Fruit fly (Drosophila melanogaster) whole organism, embryonic: ENCODE measurements around the gene senju.

ENCODE experiments used
- Atf3 ChIP-seq: fragments of 200-800 bp; sonication (Bioruptor generic); optimal IDR thresholded peaks from 3 replicates; lab custom pipeline; 2016; ENCODE audit warnings: missing biosample characterization, missing genetic modification characterization
- BEAF-32 ChIP-seq: fragments of 200-800 bp; sonication (Bioruptor generic); optimal IDR thresholded peaks from 3 replicates; lab custom pipeline; 2017; ENCODE audit warnings: missing biosample characterization, missing genetic modification characterization, mild to moderate bottlenecking, moderate library complexity, missing genetic modification reagents
- CG10366 ChIP-seq: fragments of 200-800 bp; sonication (Bioruptor generic); IDR thresholded peaks from 2 replicates; pipeline ENCODE4 v1.3.6; 2022; ENCODE audit warnings: missing biosample characterization, missing genetic modification characterization
- CG11696 ChIP-seq: fragments of 200-800 bp; sonication (Bioruptor generic); IDR thresholded peaks from 2 replicates; pipeline ENCODE4 v1.3.6; 2022; ENCODE audit warnings: missing biosample characterization, missing genetic modification characterization
- CG12299 ChIP-seq: fragments of 200-800 bp; sonication (Bioruptor generic); optimal IDR thresholded peaks from 2 replicates; lab custom pipeline; 2018; ENCODE audit warnings: missing biosample characterization, mild to moderate bottlenecking, missing genetic modification characterization
- CG13123 ChIP-seq: fragments of 200-800 bp; sonication (Bioruptor generic); optimal IDR thresholded peaks from 2 replicates; lab custom pipeline; 2016; ENCODE audit warnings: missing biosample characterization, missing genetic modification characterization
- CG13296 ChIP-seq: fragments of 200-800 bp; sonication (Bioruptor generic); optimal IDR thresholded peaks from 3 replicates; lab custom pipeline; 2018; ENCODE audit warnings: missing biosample characterization, mild to moderate bottlenecking, missing genetic modification characterization
- CG15269 ChIP-seq: fragments of 200-800 bp; sonication (Bioruptor generic); optimal IDR thresholded peaks from 2 replicates; lab custom pipeline; 2018; ENCODE audit warnings: missing biosample characterization, mild to moderate bottlenecking, missing genetic modification characterization, moderate library complexity
- CG16779 ChIP-seq: fragments of 200-800 bp; sonication (Bioruptor generic); IDR thresholded peaks from 2 replicates; pipeline ENCODE4 v1.3.6; 2022; ENCODE audit warnings: missing biosample characterization, missing genetic modification characterization
- CG17912 ChIP-seq: fragments of 200-800 bp; sonication (Bioruptor generic); optimal IDR thresholded peaks from 2 replicates; lab custom pipeline; 2018; ENCODE audit warnings: missing biosample characterization, mild to moderate bottlenecking, missing genetic modification characterization
- CG2889 ChIP-seq: fragments of 200-800 bp; sonication (Bioruptor generic); IDR thresholded peaks from 3 replicates; pipeline ENCODE4 v1.3.6; 2022; ENCODE audit warnings: missing biosample characterization, missing genetic modification characterization
- CG30020 ChIP-seq: fragments of 200-800 bp; optimal IDR thresholded peaks from 2 replicates; lab custom pipeline; 2019; ENCODE audit warnings: missing biosample characterization, mild to moderate bottlenecking, missing genetic modification characterization, moderate library complexity
- CG31441 ChIP-seq: fragments of 200-800 bp; sonication (Bioruptor generic); IDR thresholded peaks from 2 replicates; pipeline ENCODE4 v1.3.6; 2022; ENCODE audit warnings: missing biosample characterization, missing genetic modification characterization
- CG3163 ChIP-seq: fragments of 200-800 bp; sonication (Bioruptor generic); optimal IDR thresholded peaks from 3 replicates; lab custom pipeline; 2016; ENCODE audit warnings: missing biosample characterization, missing genetic modification characterization
- CG3726 ChIP-seq: fragments of 200-800 bp; sonication (Bioruptor generic); IDR thresholded peaks from 3 replicates; pipeline ENCODE4, ENCODE4 v1.3.6; 2022; ENCODE audit warnings: missing biosample characterization, missing genetic modification characterization
- CG43689 ChIP-seq: fragments of 200-800 bp; sonication (Bioruptor generic); IDR thresholded peaks from 2 replicates; pipeline ENCODE4 v1.3.6; 2022; ENCODE audit warnings: missing biosample characterization, missing genetic modification characterization
- CG4617 ChIP-seq: fragments of 200-800 bp; sonication (Bioruptor generic); optimal IDR thresholded peaks from 3 replicates; lab custom pipeline; 2016; ENCODE audit warnings: missing biosample characterization, missing genetic modification characterization, borderline replicate concordance
- CG6175 ChIP-seq: fragments of 200-800 bp; sonication (Bioruptor generic); IDR thresholded peaks from 3 replicates; pipeline ENCODE4 v1.3.6; 2022; ENCODE audit warnings: missing biosample characterization, missing genetic modification characterization
- CG6683 ChIP-seq: fragments of 200-800 bp; sonication (Bioruptor generic); optimal IDR thresholded peaks from 2 replicates; lab custom pipeline; 2017; ENCODE audit warnings: missing biosample characterization, mild to moderate bottlenecking, missing genetic modification characterization, missing genetic modification reagents
- CG7745 ChIP-seq: fragments of 200-800 bp; sonication (Bioruptor generic); optimal IDR thresholded peaks from 2 replicates; lab custom pipeline; 2018; ENCODE audit warnings: missing biosample characterization, mild to moderate bottlenecking, missing genetic modification characterization, moderate library complexity
- CG7987 ChIP-seq: fragments of 200-800 bp; sonication (Bioruptor generic); optimal IDR thresholded peaks from 2 replicates; lab custom pipeline; 2018; ENCODE audit warnings: missing biosample characterization, mild to moderate bottlenecking, missing genetic modification characterization, moderate library complexity
- CG8388 ChIP-seq: fragments of 200-800 bp; sonication (Bioruptor generic); optimal IDR thresholded peaks from 2 replicates; lab custom pipeline; 2019; ENCODE audit warnings: missing biosample characterization, mild to moderate bottlenecking, missing genetic modification characterization, moderate library complexity
- Chrac-16 ChIP-seq: fragments of 200-800 bp; sonication (Bioruptor generic); optimal IDR thresholded peaks from 3 replicates; lab custom pipeline; 2016; ENCODE audit warnings: missing biosample characterization, missing genetic modification characterization
- D ChIP-seq, 2 experiments: fragments of 200-800 bp in 1 of 2; fragments of >200 bp in 1 of 2; sonication (Bioruptor generic) in 1 of 2; optimal IDR thresholded peaks; 2 replicates in 1 of 2; 3 replicates in 1 of 2; lab custom pipeline; 2017; ENCODE audit warnings: mild to moderate bottlenecking in 1 of 2, missing biosample characterization in 1 of 2, missing genetic modification characterization in 1 of 2, missing genetic modification reagents in 1 of 2
- Dek ChIP-seq: fragments of 200-800 bp; sonication (Bioruptor generic); optimal IDR thresholded peaks from 3 replicates; lab custom pipeline; 2019; ENCODE audit warnings: missing biosample characterization, mild to moderate bottlenecking, missing genetic modification characterization, moderate library complexity
- HHEX ChIP-seq: fragments of 200-800 bp; sonication (Bioruptor generic); optimal IDR thresholded peaks from 3 replicates; lab custom pipeline; 2017; ENCODE audit warnings: missing biosample characterization, mild to moderate bottlenecking, missing genetic modification characterization, missing genetic modification reagents
- HLH54F ChIP-seq: fragments of 200-800 bp; sonication (Bioruptor generic); optimal IDR thresholded peaks from 3 replicates; lab custom pipeline; 2016; ENCODE audit warnings: missing biosample characterization, missing genetic modification characterization
- Hey ChIP-seq: fragments of 200-800 bp; sonication (Bioruptor generic); optimal IDR thresholded peaks from 3 replicates; lab custom pipeline; 2018; ENCODE audit warnings: missing biosample characterization, mild to moderate bottlenecking, missing genetic modification characterization
- Lim3 ChIP-seq: fragments of 200-800 bp; sonication (Bioruptor generic); IDR thresholded peaks from 2 replicates; pipeline ENCODE4 v1.3.6; 2022; ENCODE audit warnings: missing biosample characterization, missing genetic modification characterization
- Mad ChIP-seq: fragments of 200-800 bp; sonication (Bioruptor generic); optimal IDR thresholded peaks from 2 replicates; lab custom pipeline; 2016; ENCODE audit warnings: missing biosample characterization, missing genetic modification characterization
- Mrtf ChIP-seq: fragments of 200-800 bp; sonication (Bioruptor generic); IDR thresholded peaks from 3 replicates; pipeline ENCODE4 v1.3.6; 2022; ENCODE audit warnings: missing biosample characterization, missing genetic modification characterization
- Nf-YC ChIP-seq: fragments of 200-800 bp; optimal IDR thresholded peaks from 3 replicates; lab custom pipeline; 2019; ENCODE audit warnings: missing biosample characterization, mild to moderate bottlenecking, missing genetic modification characterization, moderate library complexity
- cg ChIP-seq: fragments of 200-800 bp; sonication (Bioruptor generic); optimal IDR thresholded peaks from 3 replicates; lab custom pipeline; 2019; ENCODE audit warnings: missing biosample characterization, mild to moderate bottlenecking, missing genetic modification characterization, moderate library complexity
- dati ChIP-seq: fragments of 200-800 bp; sonication (Bioruptor generic); IDR thresholded peaks from 2 replicates; pipeline ENCODE4 v1.3.6; 2022; ENCODE audit warnings: missing biosample characterization, missing genetic modification characterization
- dmrt11E ChIP-seq: fragments of 200-800 bp; sonication (Bioruptor generic); optimal IDR thresholded peaks from 3 replicates; lab custom pipeline; 2018; ENCODE audit warnings: missing biosample characterization, mild to moderate bottlenecking, missing genetic modification characterization, moderate library complexity
- dmrt99B ChIP-seq: fragments of 200-800 bp; sonication (Bioruptor generic); optimal IDR thresholded peaks from 2 replicates; lab custom pipeline; 2018; ENCODE audit warnings: missing biosample characterization, mild to moderate bottlenecking, missing genetic modification characterization, moderate library complexity
- ftz-f1 ChIP-seq: fragments of 200-800 bp; sonication (Bioruptor generic); optimal IDR thresholded peaks from 2 replicates; lab custom pipeline; 2016; ENCODE audit warnings: missing biosample characterization, missing genetic modification characterization
- gcm2 ChIP-seq: fragments of 200-800 bp; sonication (Bioruptor generic); optimal IDR thresholded peaks from 2 replicates; lab custom pipeline; 2016; ENCODE audit warnings: missing biosample characterization, missing genetic modification characterization
- insv ChIP-seq, 2 experiments: fragments of 200-800 bp; sonication (Bioruptor generic); optimal IDR thresholded peaks; 3 replicates each; lab custom pipeline; 2016 to 2018; ENCODE audit warnings: missing biosample characterization in 2 of 2, missing genetic modification characterization in 2 of 2
- kah ChIP-seq: fragments of 200-800 bp; sonication (Bioruptor generic); optimal IDR thresholded peaks from 2 replicates; lab custom pipeline; 2018; ENCODE audit warnings: missing biosample characterization, mild to moderate bottlenecking, missing genetic modification characterization
- mirr ChIP-seq: fragments of 200-800 bp; sonication (Bioruptor generic); optimal IDR thresholded peaks from 3 replicates; lab custom pipeline; 2018; ENCODE audit warnings: missing biosample characterization, mild to moderate bottlenecking, missing genetic modification characterization
- otp ChIP-seq: fragments of 200-800 bp; sonication (Bioruptor generic); IDR thresholded peaks from 3 replicates; pipeline ENCODE4, ENCODE4 v1.3.6; 2022; ENCODE audit warnings: missing biosample characterization, missing genetic modification characterization
- peb ChIP-seq: fragments of 200-800 bp; sonication (Bioruptor generic); IDR thresholded peaks from 2 replicates; pipeline ENCODE4 v1.3.6; 2022; ENCODE audit warnings: missing biosample characterization, missing genetic modification characterization
- prd ChIP-seq, 3 experiments: fragments of >200 bp in 2 of 3; fragments of 200-800 bp in 1 of 3; sonication (Bioruptor generic) in 1 of 3; optimal IDR thresholded peaks in 2 of 3; IDR thresholded peaks in 1 of 3; 2 replicates in 2 of 3; 3 replicates in 1 of 3; pipeline versions ENCODE4 v1.3.6 to Lab custom; 2017 to 2022; ENCODE audit warnings: missing biosample characterization in 1 of 3, missing genetic modification characterization in 1 of 3
- ranshi ChIP-seq: fragments of 200-800 bp; sonication (Bioruptor generic); IDR thresholded peaks from 2 replicates; pipeline ENCODE4 v1.3.6; 2022; ENCODE audit warnings: missing biosample characterization, missing genetic modification characterization
- sima ChIP-seq: fragments of 200-800 bp; sonication (Bioruptor generic); optimal IDR thresholded peaks from 2 replicates; lab custom pipeline; 2016; ENCODE audit warnings: missing biosample characterization, missing genetic modification characterization
- so ChIP-seq: fragments of 200-800 bp; sonication (Bioruptor generic); IDR thresholded peaks from 3 replicates; pipeline ENCODE4 v1.3.6; 2022; ENCODE audit warnings: missing biosample characterization, missing genetic modification characterization
- sqz ChIP-seq: fragments of 200-800 bp; sonication (Bioruptor generic); optimal IDR thresholded peaks from 3 replicates; lab custom pipeline; 2018; ENCODE audit warnings: missing biosample characterization, mild to moderate bottlenecking, missing genetic modification characterization
- sr ChIP-seq: fragments of 200-800 bp; sonication (Bioruptor generic); IDR thresholded peaks from 3 replicates; pipeline ENCODE4 v1.3.6; 2022; ENCODE audit warnings: missing biosample characterization, missing genetic modification characterization
- vfl ChIP-seq: fragments of 200-800 bp; sonication (Bioruptor generic); optimal IDR thresholded peaks from 2 replicates; lab custom pipeline; 2016; ENCODE audit warnings: missing biosample characterization, missing genetic modification characterization
- wor ChIP-seq: fragments of 200-800 bp; sonication (Bioruptor generic); IDR thresholded peaks from 2 replicates; pipeline ENCODE4 v1.3.6; 2022; ENCODE audit warnings: missing biosample characterization, missing genetic modification characterization

The senju gene

DNA sequence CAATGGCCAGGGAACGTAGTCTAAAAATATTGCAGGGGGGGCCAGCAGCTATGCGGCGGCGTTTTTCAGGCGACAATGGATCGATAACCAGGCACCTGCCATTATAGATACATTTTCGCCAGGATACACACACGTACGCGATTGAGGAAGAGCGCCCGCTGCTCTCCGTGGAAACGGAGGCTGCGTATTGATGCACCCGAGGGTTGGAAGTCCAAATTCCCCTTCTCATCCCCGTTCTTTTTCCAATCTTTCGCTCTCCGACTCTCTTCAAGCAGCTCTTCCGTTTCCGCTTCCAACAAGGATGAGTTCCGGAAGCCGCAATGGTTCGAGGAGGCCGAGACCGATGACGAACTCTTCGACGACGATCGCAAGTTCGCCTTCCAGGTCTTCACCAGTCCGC is 44.1 kb downstream of the senju start (continued):
- TF ChIP-seq Nf-YC (no peak), CG7745 (tag; lab: Kevin White, UChicago) (no peak), CG16779 (GFP tag; lab: Robert Waterston, UW) (0 out of 2 replicates have a peak, but pooled peaks have one; percentile 41), peb (GFP tag; lab: Robert Waterston, UW) (no peak), HHEX (GFP tag; lab: Kevin White, UChicago) (peak; percentile 58), Atf3 (GFP tag; lab: Kevin White, UChicago) (no peak), dmrt11E (tag; lab: Kevin White, UChicago) (no peak), mirr (peak; percentile 75), CG3163 (no peak), Lim3 (GFP tag; lab: Robert Waterston, UW) (no peak), dmrt99B (tag; lab: Kevin White, UChicago) (peak; percentile 6), CG13296 (peak; percentile 78), CG10366 (GFP tag; lab: Robert Waterston, UW) (no peak), wor (GFP tag; lab: Robert Waterston, UW) (no peak), dati (GFP tag; lab: Robert Waterston, UW) (no peak), CG3726 (GFP tag; lab: Robert Waterston, UW) (no peak), CG30020 (tag; lab: Kevin White, UChicago) (no peak), CG8388 (GFP tag; lab: Kevin White, UChicago) (no peak), sqz (GFP tag; lab: Kevin White, UChicago) (no peak), D (optimal IDR thresholded peaks at IDR 0.05; lab: Kevin White, UChicago) (no peak), D (GFP tag; optimal IDR thresholded peaks at IDR 0.05; lab: Kevin White, UChicago) (no peak), Chrac-16 (no peak), sima (no peak), gcm2 (GFP tag; lab: Kevin White, UChicago) (no peak), vfl (no peak), CG31441 (GFP tag; lab: Robert Waterston, UW) (no peak; the same call in 1 of the 2 replicates), HLH54F (GFP tag; lab: Kevin White, UChicago) (no peak), CG43689 (GFP tag; lab: Robert Waterston, UW) (no peak), Mad (no peak), so (no peak), CG4617 (GFP tag; lab: Kevin White, UChicago) (no peak), Dek (tag; lab: Kevin White, UChicago) (no peak), CG13123 (no peak), CG11696 (GFP tag; lab: Robert Waterston, UW) (no peak), CG17912 (GFP tag; lab: Kevin White, UChicago) (peak; percentile 2), insv (GFP tag; optimal IDR thresholded peaks at IDR 0.05; lab: Kevin White, UChicago) (no peak), prd (optimal IDR thresholded peaks at IDR 0.05; lab: Kevin White, UChicago) (no peak), prd (GFP tag; IDR thresholded peaks at IDR 0.05; lab: Robert Waterston, UW) (no peak), Mrtf (GFP tag; lab: Robert Waterston, UW) (no peak), CG12299 (peak; percentile 7), kah (GFP tag; lab: Kevin White, UChicago) (peak; percentile 41), CG2889 (GFP tag; lab: Robert Waterston, UW) (no peak), ranshi (GFP tag; lab: Robert Waterston, UW) (peak; percentile 17; the same call in 1 of the 2 replicates), CG6683 (GFP tag; lab: Kevin White, UChicago) (peak; percentile 27), cg (no peak), CG7987 (GFP tag; lab: Kevin White, UChicago) (peak; percentile 68), BEAF-32 (no peak), otp (0 out of 3 replicates have a peak, but pooled peaks have one; percentile 34), Hey (tag; lab: Kevin White, UChicago) (no peak), CG6175 (GFP tag; lab: Robert Waterston, UW) (no peak), CG15269 (tag; lab: Kevin White, UChicago) (peak; percentile 24), sr (GFP tag; lab: Robert Waterston, UW) (no peak), ftz-f1 (GFP tag; lab: Kevin White, UChicago) (no peak)
